Worm (Caenorhabditis elegans) whole organism, early embryonic: ENCODE measurements around the gene F45F2.10.

ENCODE experiments used
- B0310.2 ChIP-seq: sonication (generic microtip); optimal IDR thresholded peaks from 2 replicates; lab custom pipeline; 2016; ENCODE audit warnings: mild to moderate bottlenecking, missing genetic modification characterization, missing compliant biosample characterization
- F13C5.2 ChIP-seq: sonication (generic microtip); optimal IDR thresholded peaks from 2 replicates; lab custom pipeline; 2017; ENCODE audit warnings: mild to moderate bottlenecking, missing genetic modification characterization, inconsistent platforms, missing compliant biosample characterization
- aly-1 ChIP-seq: sonication (generic microtip); optimal IDR thresholded peaks from 2 replicates; lab custom pipeline; 2016; ENCODE audit warnings: missing genetic modification characterization, missing compliant biosample characterization
- ama-1 ChIP-seq: fragments of 150-350 bp; optimal IDR thresholded peaks from 2 replicates; lab custom pipeline; 2014
- ceh-13 ChIP-seq: fragments of 200-800 bp; sonication (Bioruptor generic); optimal IDR thresholded peaks from 2 replicates; lab custom pipeline; 2018; ENCODE audit warnings: mild to moderate bottlenecking, missing genetic modification characterization, missing compliant biosample characterization
- ceh-36 ChIP-seq: sonication (generic microtip); optimal IDR thresholded peaks from 2 replicates; lab custom pipeline; 2016; ENCODE audit warnings: missing genetic modification characterization, inconsistent platforms, missing compliant biosample characterization
- ets-7 ChIP-seq: sonication (generic microtip); optimal IDR thresholded peaks from 2 replicates; lab custom pipeline; 2016; ENCODE audit warnings: missing genotype, missing genetic modification characterization, missing compliant biosample characterization
- flt-1 ChIP-seq: fragments of 200-800 bp; sonication (Bioruptor generic); IDR thresholded peaks from 2 replicates; pipeline ENCODE4 v1.3.6; 2022; ENCODE audit warnings: missing genetic modification characterization, missing compliant biosample characterization
- hmbx-1 ChIP-seq: sonication (generic microtip); optimal IDR thresholded peaks from 2 replicates; lab custom pipeline; 2016; ENCODE audit warnings: mild to moderate bottlenecking, missing genetic modification characterization, missing compliant biosample characterization
- hmg-4 ChIP-seq: fragments of 200-800 bp; sonication (Bioruptor generic); optimal IDR thresholded peaks from 2 replicates; lab custom pipeline; 2018; ENCODE audit warnings: mild to moderate bottlenecking, missing genetic modification characterization, missing compliant biosample characterization
- hnd-1 ChIP-seq: sonication (generic microtip); optimal IDR thresholded peaks from 2 replicates; lab custom pipeline; 2016; ENCODE audit warnings: missing genetic modification characterization, missing compliant biosample characterization
- pes-1 ChIP-seq: fragments of 200-800 bp; sonication (Bioruptor generic); IDR thresholded peaks from 2 replicates; pipeline ENCODE4 v1.3.6; 2022; ENCODE audit warnings: missing genetic modification reagents, missing genetic modification characterization, missing compliant biosample characterization
- scrt-1 ChIP-seq: fragments of 200-800 bp; sonication (Bioruptor generic); IDR thresholded peaks from 2 replicates; pipeline ENCODE4 v1.3.6; 2022; ENCODE audit warnings: missing genetic modification characterization, missing compliant biosample characterization
- sea-1 ChIP-seq: fragments of 200-800 bp; sonication (Bioruptor generic); conservative IDR thresholded peaks from 2 replicates; pipeline ENCODE4 v1.3.6; 2022; ENCODE audit warnings: missing genetic modification characterization, missing compliant biosample characterization
- tbx-11 ChIP-seq: fragments of 200-800 bp; sonication (Bioruptor generic); IDR thresholded peaks from 2 replicates; pipeline ENCODE4 v1.3.6; 2022; ENCODE audit warnings: missing genetic modification characterization, missing compliant biosample characterization
- tbx-37 ChIP-seq: fragments of 200-800 bp; sonication (Bioruptor generic); conservative IDR thresholded peaks from 2 replicates; pipeline ENCODE4 v1.3.6; 2022; ENCODE audit warnings: missing genetic modification reagents, missing genetic modification characterization, missing compliant biosample characterization
- tra-4 ChIP-seq: sonication (generic microtip); optimal IDR thresholded peaks from 2 replicates; lab custom pipeline; 2017; ENCODE audit warnings: missing genetic modification characterization, missing compliant biosample characterization

Gene F45F2.10

ce11 chrV:8481274-8481673 is 37.4 kb downstream of the F45F2.10 start:
- no peak for TF ChIP-seq aly-1 (tag; lab: Kevin White, UChicago)
- TF ChIP-seq pes-1: no peak

- TF ChIP-seq F13C5.2 (tag; lab: Kevin White, UChicago) (no peak), sea-1 (GFP tag; lab: Robert Waterston, UW) (no peak), tra-4 (tag; lab: Kevin White, UChicago) (no peak), tbx-37 (GFP tag; lab: Robert Waterston, UW) (no peak), ceh-13 (GFP tag; lab: Kevin White, UChicago) (no peak), ceh-36 (tag; lab: Kevin White, UChicago) (no peak), aly-1 (tag; lab: Kevin White, UChicago) (no peak), ets-7 (tag; lab: Kevin White, UChicago) (no peak), ama-1 (lab: Kevin White, UChicago) (no peak), B0310.2 (no peak), hnd-1 (no peak), pes-1 (no peak), flt-1 (GFP tag; lab: Robert Waterston, UW) (no peak), tbx-11 (GFP tag; lab: Robert Waterston, UW) (no peak), scrt-1 (no peak)
Measured at ce11 chrV:8470906-8471305, 47.8 kb downstream of the F45F2.10 start, which contains the start of gene gplb-1. TSS of gene gplb-1 (minus strand) at chrV:8471242.

ce11 chrV:8468740-8469139 is 49.9 kb downstream of the F45F2.10 start, which contains the start of gene phf-30:
TSS of gene phf-30 (plus strand) at chrV:8469040.
- TF ChIP-seq F13C5.2 (tag; lab: Kevin White, UChicago) (no peak), ceh-36 (tag; lab: Kevin White, UChicago) (no peak), ets-7 (tag; lab: Kevin White, UChicago) (no peak), aly-1 (tag; lab: Kevin White, UChicago) (no peak), ceh-13 (GFP tag; lab: Kevin White, UChicago) (no peak), flt-1 (GFP tag; lab: Robert Waterston, UW) (no peak), pes-1 (no peak), hmbx-1 (no peak), tbx-37 (GFP tag; lab: Robert Waterston, UW) (no peak), B0310.2 (no peak), tbx-11 (GFP tag; lab: Robert Waterston, UW) (no peak), tra-4 (tag; lab: Kevin White, UChicago) (no peak), sea-1 (GFP tag; lab: Robert Waterston, UW) (no peak), hnd-1 (no peak), ama-1 (lab: Kevin White, UChicago) (no peak), scrt-1 (no peak), hmg-4 (GFP tag; lab: Kevin White, UChicago) (no peak)

- TF ChIP-seq tbx-11 (GFP tag; lab: Robert Waterston, UW): no peak
- no peak for TF ChIP-seq ceh-13 (GFP tag; lab: Kevin White, UChicago)
- no peak for TF ChIP-seq tra-4 (tag; lab: Kevin White, UChicago)
- no peak for TF ChIP-seq aly-1 (tag; lab: Kevin White, UChicago)
- TF ChIP-seq F13C5.2 (tag; lab: Kevin White, UChicago): no peak
- no peak for TF ChIP-seq hmbx-1
- TF ChIP-seq flt-1 (GFP tag; lab: Robert Waterston, UW): no peak
- TF ChIP-seq ceh-36 (tag; lab: Kevin White, UChicago): no peak
- no peak for TF ChIP-seq ets-7 (tag; lab: Kevin White, UChicago)
- TF ChIP-seq sea-1 (GFP tag; lab: Robert Waterston, UW): no peak
- TF ChIP-seq hnd-1: no peak
- no peak for TF ChIP-seq ama-1 (lab: Kevin White, UChicago)
- no peak for TF ChIP-seq B0310.2
- TF ChIP-seq scrt-1: no peak
- no peak for TF ChIP-seq pes-1
- TF ChIP-seq tbx-37 (GFP tag; lab: Robert Waterston, UW): no peak
- no peak for TF ChIP-seq hmg-4 (GFP tag; lab: Kevin White, UChicago)
Measured at ce11 chrV:8467031-8467430, 51.6 kb downstream of the F45F2.10 start, which contains the start of gene mrpl-4. TSS of gene mrpl-4 (plus strand) at chrV:8467265.

- TF ChIP-seq ceh-13 (GFP tag; lab: Kevin White, UChicago): no peak
- no peak for TF ChIP-seq scrt-1
- no peak for TF ChIP-seq pes-1
- no peak for TF ChIP-seq hnd-1
- TF ChIP-seq hmbx-1: no peak
- no peak for TF ChIP-seq B0310.2
- no peak for TF ChIP-seq ets-7 (tag; lab: Kevin White, UChicago)
- no peak for TF ChIP-seq ama-1 (lab: Kevin White, UChicago)
Measured at ce11 chrV:8465386-8465785, 53.3 kb downstream of the F45F2.10 start, which contains the start of gene mrps-2. TSS of gene mrps-2 (plus strand) at chrV:8465686.
